Fruit fly (Drosophila melanogaster): ENCODE measurements around the gene PICK1.

PICK1 gene

dm6 chr2L:12720430-12721396, 25.9 kb downstream of the PICK1 start (continued):
- no peak for TF ChIP-seq Dfd (GFP tag; optimal IDR thresholded peaks at IDR 0.05)
- TF ChIP-seq NfI (GFP tag; optimal IDR thresholded peaks at IDR 0.05): peak; percentile 17
- TF ChIP-seq Doc3 (GFP tag; IDR thresholded peaks at IDR 0.05; ENCODE audit: partially characterized antibody): no peak
- TF ChIP-seq oc (tag; optimal IDR thresholded peaks at IDR 0.05): no peak
- TF ChIP-seq Sry-β (GFP tag; optimal IDR thresholded peaks at IDR 0.05): no peak
- no peak for TF ChIP-seq CG2875 (GFP tag; optimal IDR thresholded peaks at IDR 0.05)
- no peak for TF ChIP-seq CG33213 (GFP tag; optimal IDR thresholded peaks at IDR 0.05)
- TF ChIP-seq ems (GFP tag; optimal IDR thresholded peaks at IDR 0.05): no peak
- TF ChIP-seq crol (GFP tag; IDR thresholded peaks at IDR 0.05): no peak
- no peak for TF ChIP-seq btn (GFP tag; optimal IDR thresholded peaks at IDR 0.05)
- TF ChIP-seq CG13287 (GFP tag; IDR thresholded peaks at IDR 0.05; ENCODE audit: partially characterized antibody): no peak
- TF ChIP-seq vvl (GFP tag; IDR thresholded peaks at IDR 0.05): no peak
- TF ChIP-seq slou (GFP tag; optimal IDR thresholded peaks at IDR 0.05): no peak
- peak; percentile 17 for TF ChIP-seq CG7928 (GFP tag; optimal IDR thresholded peaks at IDR 0.05)
- TF ChIP-seq CG16863 (GFP tag; optimal IDR thresholded peaks at IDR 0.05): no peak
- no peak for TF ChIP-seq CG16779 (GFP tag; IDR thresholded peaks at IDR 0.05)
- no peak for TF ChIP-seq sr (GFP tag; IDR thresholded peaks at IDR 0.05)
- no peak for TF ChIP-seq CG13775 (GFP tag; optimal IDR thresholded peaks at IDR 0.05)
- TF ChIP-seq CG10654 (GFP tag; optimal IDR thresholded peaks at IDR 0.05): no peak
- no peak for TF ChIP-seq tio (GFP tag; optimal IDR thresholded peaks at IDR 0.05)
- TF ChIP-seq CG10959 (GFP tag; IDR thresholded peaks at IDR 0.05): peak; percentile 22; the same call in 1 of the 2 replicates
- peak; percentile 21 for TF ChIP-seq pho (GFP tag; optimal IDR thresholded peaks at IDR 0.05)
- no peak for TF ChIP-seq CG3838 (GFP tag; optimal IDR thresholded peaks at IDR 0.05)
- TF ChIP-seq HLH3B (GFP tag; IDR thresholded peaks at IDR 0.05): peak; percentile 61
- TF ChIP-seq Spps (tag; optimal IDR thresholded peaks at IDR 0.05): no peak
- no peak for TF ChIP-seq CG3407 (GFP tag; optimal IDR thresholded peaks at IDR 0.05)
- no peak; the same call in 1 of the 2 replicates for TF ChIP-seq danr (GFP tag; IDR thresholded peaks at IDR 0.05)
- TF ChIP-seq fd96Cb (tag; optimal IDR thresholded peaks at IDR 0.05): no peak
- 0 out of 2 replicates have a peak, but pooled peaks have one; percentile 9 for TF ChIP-seq gsb (GFP tag; IDR thresholded peaks at IDR 0.05)
- 0 out of 3 replicates have a peak, but pooled peaks have one; percentile 69 for TF ChIP-seq H15 (GFP tag; IDR thresholded peaks at IDR 0.05)
- TF ChIP-seq CG10462 (GFP tag; optimal IDR thresholded peaks at IDR 0.05): no peak
- TF ChIP-seq onecut (GFP tag; IDR thresholded peaks at IDR 0.05): peak; percentile 61
- TF ChIP-seq al (GFP tag; IDR thresholded peaks at IDR 0.05): no peak
- TF ChIP-seq Opbp (GFP tag; IDR thresholded peaks at IDR 0.05; ENCODE audit: partially characterized antibody): no peak
- TF ChIP-seq E2f1 (GFP tag; IDR thresholded peaks at IDR 0.05): peak; percentile 32; the same call in 1 of the 2 replicates
- TF ChIP-seq Fer3 (tag; optimal IDR thresholded peaks at IDR 0.05): peak; percentile 61
- no peak for TF ChIP-seq CG15479 (GFP tag; optimal IDR thresholded peaks at IDR 0.05)
- TF ChIP-seq Nf-YA (GFP tag; IDR thresholded peaks at IDR 0.05): no peak
- TF ChIP-seq CG8924 (tag; optimal IDR thresholded peaks at IDR 0.05): no peak
- peak; percentile 38 for TF ChIP-seq nerfin-1 (tag; optimal IDR thresholded peaks at IDR 0.05)
- peak; percentile 67 for TF ChIP-seq cwo (GFP tag; optimal IDR thresholded peaks at IDR 0.05)
- TF ChIP-seq chn (GFP tag; optimal IDR thresholded peaks at IDR 0.05): no peak
- no peak for TF ChIP-seq CG12219 (GFP tag; optimal IDR thresholded peaks at IDR 0.05)
- TF ChIP-seq zfh2 (GFP tag; optimal IDR thresholded peaks at IDR 0.05): peak; percentile 21
- TF ChIP-seq Dll (GFP tag; IDR thresholded peaks at IDR 0.05; ENCODE audit: partially characterized antibody): no peak
- no peak for TF ChIP-seq pzg (GFP tag; optimal IDR thresholded peaks at IDR 0.05)
- no peak for TF ChIP-seq Chrac-16 (GFP tag; optimal IDR thresholded peaks at IDR 0.05)
- TF ChIP-seq repo (GFP tag; optimal IDR thresholded peaks at IDR 0.05): no peak
- TF ChIP-seq odd (GFP tag; optimal IDR thresholded peaks at IDR 0.05): peak; percentile 14
